Worm (Caenorhabditis elegans) whole organism, early embryonic: ENCODE data around the gene D1005.10.

Experiments
- B0310.2 ChIP-seq: sonication (generic microtip); optimal IDR thresholded peaks from 2 replicates; lab custom pipeline; 2016; ENCODE audit warnings: mild to moderate bottlenecking, missing genetic modification characterization, missing compliant biosample characterization
- F13C5.2 ChIP-seq: sonication (generic microtip); optimal IDR thresholded peaks from 2 replicates; lab custom pipeline; 2017; ENCODE audit warnings: mild to moderate bottlenecking, missing genetic modification characterization, inconsistent platforms, missing compliant biosample characterization
- aly-1 ChIP-seq: sonication (generic microtip); optimal IDR thresholded peaks from 2 replicates; lab custom pipeline; 2016; ENCODE audit warnings: missing genetic modification characterization, missing compliant biosample characterization
- ama-1 ChIP-seq: fragments of 150-350 bp; optimal IDR thresholded peaks from 2 replicates; lab custom pipeline; 2014
- ceh-13 ChIP-seq: fragments of 200-800 bp; sonication (Bioruptor generic); optimal IDR thresholded peaks from 2 replicates; lab custom pipeline; 2018; ENCODE audit warnings: mild to moderate bottlenecking, missing genetic modification characterization, missing compliant biosample characterization
- ceh-36 ChIP-seq: sonication (generic microtip); optimal IDR thresholded peaks from 2 replicates; lab custom pipeline; 2016; ENCODE audit warnings: missing genetic modification characterization, inconsistent platforms, missing compliant biosample characterization
- ets-7 ChIP-seq: sonication (generic microtip); optimal IDR thresholded peaks from 2 replicates; lab custom pipeline; 2016; ENCODE audit warnings: missing genotype, missing genetic modification characterization, missing compliant biosample characterization
- flt-1 ChIP-seq: fragments of 200-800 bp; sonication (Bioruptor generic); IDR thresholded peaks from 2 replicates; pipeline ENCODE4 v1.3.6; 2022; ENCODE audit warnings: missing genetic modification characterization, missing compliant biosample characterization
- hmbx-1 ChIP-seq: sonication (generic microtip); optimal IDR thresholded peaks from 2 replicates; lab custom pipeline; 2016; ENCODE audit warnings: mild to moderate bottlenecking, missing genetic modification characterization, missing compliant biosample characterization
- hmg-4 ChIP-seq: fragments of 200-800 bp; sonication (Bioruptor generic); optimal IDR thresholded peaks from 2 replicates; lab custom pipeline; 2018; ENCODE audit warnings: mild to moderate bottlenecking, missing genetic modification characterization, missing compliant biosample characterization
- hnd-1 ChIP-seq: sonication (generic microtip); optimal IDR thresholded peaks from 2 replicates; lab custom pipeline; 2016; ENCODE audit warnings: missing genetic modification characterization, missing compliant biosample characterization
- pes-1 ChIP-seq: fragments of 200-800 bp; sonication (Bioruptor generic); IDR thresholded peaks from 2 replicates; pipeline ENCODE4 v1.3.6; 2022; ENCODE audit warnings: missing genetic modification reagents, missing genetic modification characterization, missing compliant biosample characterization
- scrt-1 ChIP-seq: fragments of 200-800 bp; sonication (Bioruptor generic); IDR thresholded peaks from 2 replicates; pipeline ENCODE4 v1.3.6; 2022; ENCODE audit warnings: missing genetic modification characterization, missing compliant biosample characterization
- sea-1 ChIP-seq: fragments of 200-800 bp; sonication (Bioruptor generic); conservative IDR thresholded peaks from 2 replicates; pipeline ENCODE4 v1.3.6; 2022; ENCODE audit warnings: missing genetic modification characterization, missing compliant biosample characterization
- tbx-11 ChIP-seq: fragments of 200-800 bp; sonication (Bioruptor generic); IDR thresholded peaks from 2 replicates; pipeline ENCODE4 v1.3.6; 2022; ENCODE audit warnings: missing genetic modification characterization, missing compliant biosample characterization
- tbx-37 ChIP-seq: fragments of 200-800 bp; sonication (Bioruptor generic); conservative IDR thresholded peaks from 2 replicates; pipeline ENCODE4 v1.3.6; 2022; ENCODE audit warnings: missing genetic modification reagents, missing genetic modification characterization, missing compliant biosample characterization
- tra-4 ChIP-seq: sonication (generic microtip); optimal IDR thresholded peaks from 2 replicates; lab custom pipeline; 2017; ENCODE audit warnings: missing genetic modification characterization, missing compliant biosample characterization

Gene D1005.10

ce11 chrX:1438925-1439324 lies 47.1 kb downstream of the D1005.10 start:
- TF ChIP-seq aly-1 (tag; lab: Kevin White, UChicago) = no peak
- TF ChIP-seq F13C5.2 (tag; lab: Kevin White, UChicago) = no peak
- no peak for TF ChIP-seq ceh-13
- TF ChIP-seq ceh-36 (tag; lab: Kevin White, UChicago) = no peak
- TF ChIP-seq scrt-1 = no peak
- no peak for TF ChIP-seq ets-7 (tag; lab: Kevin White, UChicago)
- TF ChIP-seq flt-1 = no peak
- TF ChIP-seq ama-1 = no peak
- no peak for TF ChIP-seq pes-1 (GFP tag; lab: Robert Waterston, UW)
- TF ChIP-seq B0310.2 (tag; lab: Kevin White, UChicago) = no peak
- TF ChIP-seq hmbx-1 (tag; lab: Kevin White, UChicago) = no peak
- no peak for TF ChIP-seq sea-1 (GFP tag; lab: Robert Waterston, UW)
- TF ChIP-seq hmg-4 (GFP tag; lab: Kevin White, UChicago) = no peak
- no peak for TF ChIP-seq tra-4 (tag; lab: Kevin White, UChicago)
- TF ChIP-seq tbx-37 = no peak
- no peak for TF ChIP-seq tbx-11 (GFP tag; lab: Robert Waterston, UW)
- no peak for TF ChIP-seq hnd-1

ce11 chrX:1437097-1437496 lies 48.9 kb downstream of the D1005.10 start:
- TF ChIP-seq ets-7 (tag; lab: Kevin White, UChicago) (no peak), B0310.2 (tag; lab: Kevin White, UChicago) (no peak), tbx-11 (GFP tag; lab: Robert Waterston, UW) (no peak)
